Worm (Caenorhabditis elegans) whole organism, mixed stage, embryonic: Measurements from ENCODE around the gene aex-4.

Experiments used
- unc-39 ChIP-seq: fragments of 150-350 bp; optimal IDR thresholded peaks from 2 replicates; lab custom pipeline; 2014; ENCODE audit warnings: missing biosample characterization, missing genetic modification characterization
- unc-62 ChIP-seq: fragments of 150-350 bp; optimal IDR thresholded peaks from 2 replicates; lab custom pipeline; 2014; ENCODE audit warnings: missing biosample characterization, missing genetic modification reagents, missing genetic modification characterization
- ztf-11 ChIP-seq: fragments of 150-350 bp; optimal IDR thresholded peaks from 2 replicates; lab custom pipeline; 2014; ENCODE audit warnings: missing biosample characterization, missing genetic modification characterization

- TF ChIP-seq unc-62 (GFP tag; lab: Kevin White, UChicago) = no peak
- TF ChIP-seq ztf-11 (tag; lab: Kevin White, UChicago) = no peak
- TF ChIP-seq unc-39 = no peak
Observed at ce11 chrX:3686420-3686819, 42.7 kb upstream of the aex-4 start.
